Worm (Caenorhabditis elegans) whole organism, dauer: Measurements from ENCODE around the gene sru-38.

Experiments used
- unc-62 ChIP-seq: sonication (generic microtip); optimal IDR thresholded peaks from 2 replicates; lab custom pipeline; 2017; ENCODE audit warnings: missing biosample characterization, missing genetic modification reagents, missing genetic modification characterization

sru-38 gene

ce11 chrV:9821724-9822123 lies 14.1 kb downstream of the sru-38 start, which contains the start of gene str-193:
Gene str-193 (minus strand): TSS chrV:9821824.
- no peak for TF ChIP-seq unc-62 (GFP tag; lab: Kevin White, UChicago)

- TF ChIP-seq unc-62 (GFP tag; lab: Kevin White, UChicago): no peak
Observed at ce11 chrV:9816390-9816789, 19.5 kb downstream of the sru-38 start, which contains the start of gene sru-31. Gene sru-31 (plus strand): TSS chrV:9816690.

- no peak for TF ChIP-seq unc-62 (GFP tag; lab: Kevin White, UChicago)
Observed at ce11 chrV:9813527-9813926, 22.3 kb downstream of the sru-38 start, which contains the start of gene sru-30. Gene sru-30 (plus strand): TSS chrV:9813827.

ce11 chrV:9812216-9812615 lies 23.6 kb downstream of the sru-38 start:
- no peak for TF ChIP-seq unc-62 (GFP tag; lab: Kevin White, UChicago)

ce11 chrV:9811154-9811553 lies 24.7 kb downstream of the sru-38 start, which contains the start of gene sru-29:
Gene sru-29 (plus strand): TSS chrV:9811454.
- no peak for TF ChIP-seq unc-62 (GFP tag; lab: Kevin White, UChicago)

- no peak for TF ChIP-seq unc-62 (GFP tag; lab: Kevin White, UChicago)
Observed at ce11 chrV:9805161-9805560, 30.7 kb downstream of the sru-38 start, which contains the start of gene sru-37. Gene sru-37 (plus strand): TSS chrV:9805461.

ce11 chrV:9803176-9803575 lies 32.7 kb downstream of the sru-38 start, which contains the start of gene sru-39:
Gene sru-39 (plus strand): TSS chrV:9803476.
- TF ChIP-seq unc-62 (GFP tag; lab: Kevin White, UChicago): no peak

ce11 chrV:9801965-9802364 lies 33.9 kb downstream of the sru-38 start, which contains the start of gene F46B6.10:
Gene F46B6.10 (minus strand): TSS chrV:9802065.
- no peak for TF ChIP-seq unc-62 (GFP tag; lab: Kevin White, UChicago)

- TF ChIP-seq unc-62 (GFP tag; lab: Kevin White, UChicago): no peak
Observed at ce11 chrV:9799076-9799475, 36.8 kb downstream of the sru-38 start, which contains the start of gene F46B6.13. Gene F46B6.13 (minus strand): TSS chrV:9799176.

- no peak for TF ChIP-seq unc-62 (GFP tag; lab: Kevin White, UChicago)
Observed at ce11 chrV:9798212-9798611, 37.6 kb downstream of the sru-38 start.

- TF ChIP-seq unc-62 (GFP tag; lab: Kevin White, UChicago): no peak
Observed at ce11 chrV:9796562-9796961, 39.3 kb downstream of the sru-38 start, which contains the start of gene F46B6.9. Gene F46B6.9 (plus strand): TSS chrV:9796862.

ce11 chrV:9796002-9796401 lies 39.8 kb downstream of the sru-38 start:
- no peak for TF ChIP-seq unc-62 (GFP tag; lab: Kevin White, UChicago)

ce11 chrV:9794997-9795396 lies 40.8 kb downstream of the sru-38 start:
- no peak for TF ChIP-seq unc-62 (GFP tag; lab: Kevin White, UChicago)

- TF ChIP-seq unc-62 (GFP tag; lab: Kevin White, UChicago): no peak
Observed at ce11 chrV:9791332-9791731, 44.5 kb downstream of the sru-38 start, which contains the start of gene lipl-2. Gene lipl-2 (plus strand): TSS chrV:9791567.

- TF ChIP-seq unc-62 (GFP tag; lab: Kevin White, UChicago): no peak
Observed at ce11 chrV:9789657-9790261, 46.1 kb downstream of the sru-38 start, which contains the start of gene ztf-7. Gene ztf-7 (minus strand): TSS chrV:9789707.

ce11 chrV:9786721-9787131 lies 49.1 kb downstream of the sru-38 start, which contains the start of gene F46B6.6:
Gene F46B6.6 (minus strand): TSS chrV:9786868.
- no peak for TF ChIP-seq unc-62 (GFP tag; lab: Kevin White, UChicago)
